Worm (Caenorhabditis elegans) whole organism, mixed stage, embryonic: ENCODE results near the gene str-171.

Experiments
- M03D4.4 ChIP-seq: sonication (generic microtip); optimal IDR thresholded peaks from 2 replicates; lab custom pipeline; 2017; ENCODE audit warnings: mild to moderate bottlenecking, missing genetic modification characterization, missing compliant biosample characterization
- bed-3 ChIP-seq: fragments of 200-800 bp; sonication (Bioruptor generic); optimal IDR thresholded peaks from 3 replicates; lab custom pipeline; 2018; ENCODE audit warnings: mild to moderate bottlenecking, missing genetic modification characterization, moderate library complexity, missing compliant biosample characterization
- blmp-1 ChIP-seq: fragments of 150-350 bp; optimal IDR thresholded peaks from 2 replicates; lab custom pipeline; 2014; ENCODE audit warnings: missing biosample characterization, missing genetic modification characterization
- ceh-39 ChIP-seq: fragments of 150-350 bp; optimal IDR thresholded peaks from 2 replicates; lab custom pipeline; 2014; ENCODE audit warnings: missing biosample characterization, missing genetic modification characterization
- ceh-43 ChIP-seq: fragments of 200-800 bp; sonication (Bioruptor generic); optimal IDR thresholded peaks from 2 replicates; lab custom pipeline; 2018; ENCODE audit warnings: mild to moderate bottlenecking, missing genetic modification characterization, moderate library complexity, missing compliant biosample characterization
- ceh-83 ChIP-seq: fragments of 200-800 bp; sonication (Bioruptor generic); optimal IDR thresholded peaks from 2 replicates; lab custom pipeline; 2018; ENCODE audit warnings: mild to moderate bottlenecking, missing genetic modification characterization, missing compliant biosample characterization
- ces-1 ChIP-seq: fragments of 150-350 bp; optimal IDR thresholded peaks from 2 replicates; lab custom pipeline; 2014; ENCODE audit warnings: missing biosample characterization, missing genetic modification reagents, missing genetic modification characterization
- cnd-1 ChIP-seq: fragments of 200-800 bp; sonication (Bioruptor generic); optimal IDR thresholded peaks from 2 replicates; lab custom pipeline; 2018; ENCODE audit warnings: mild to moderate bottlenecking, missing genetic modification characterization, missing compliant biosample characterization
- drap-1 ChIP-seq: fragments of 200-800 bp; sonication (Bioruptor generic); optimal IDR thresholded peaks from 3 replicates; lab custom pipeline; 2018; ENCODE audit warnings: mild to moderate bottlenecking, missing genetic modification characterization, missing compliant biosample characterization
- elt-1 ChIP-seq: sonication (generic microtip); optimal IDR thresholded peaks from 2 replicates; lab custom pipeline; 2017; ENCODE audit warnings: missing genetic modification characterization, mild to moderate bottlenecking, missing compliant biosample characterization, antibody characterized with exemption, moderate library complexity, borderline replicate concordance; ENCODE audit not compliant: insufficient read depth
- elt-3 ChIP-seq: fragments of 150-350 bp; optimal IDR thresholded peaks from 2 replicates; lab custom pipeline; 2014; ENCODE audit warnings: missing biosample characterization, missing genetic modification characterization
- flh-1 ChIP-seq: fragments of 200-800 bp; sonication (Bioruptor generic); optimal IDR thresholded peaks from 2 replicates; lab custom pipeline; 2018; ENCODE audit warnings: mild to moderate bottlenecking, missing genetic modification characterization, moderate library complexity, missing compliant biosample characterization
- ham-2 ChIP-seq: fragments of 200-800 bp; sonication (Bioruptor generic); optimal IDR thresholded peaks from 2 replicates; lab custom pipeline; 2018; ENCODE audit warnings: mild to moderate bottlenecking, missing genetic modification characterization, missing compliant biosample characterization
- hlh-1 ChIP-seq: fragments of 150-350 bp; optimal IDR thresholded peaks from 2 replicates; lab custom pipeline; 2014; ENCODE audit warnings: missing biosample characterization, missing genetic modification reagents, missing genetic modification characterization
- lin-13 ChIP-seq: fragments of 150-350 bp; optimal IDR thresholded peaks from 2 replicates; lab custom pipeline; 2014; ENCODE audit warnings: missing biosample characterization, missing genetic modification characterization
- lin-32 ChIP-seq: fragments of 200-800 bp; sonication (Bioruptor generic); optimal IDR thresholded peaks from 2 replicates; lab custom pipeline; 2018; ENCODE audit warnings: mild to moderate bottlenecking, missing genetic modification characterization, missing compliant biosample characterization
- lsy-2 ChIP-seq: fragments of 150-350 bp; optimal IDR thresholded peaks from 2 replicates; lab custom pipeline; 2014; ENCODE audit warnings: missing biosample characterization, missing genetic modification characterization
- mab-5 ChIP-seq: fragments of 150-350 bp; optimal IDR thresholded peaks from 2 replicates; lab custom pipeline; 2014; ENCODE audit warnings: missing biosample characterization, missing genetic modification characterization
- mep-1 ChIP-seq: fragments of 150-350 bp; optimal IDR thresholded peaks from 2 replicates; lab custom pipeline; 2017; ENCODE audit warnings: missing biosample characterization, missing genetic modification reagents, missing genetic modification characterization, inconsistent platforms
- mls-2 ChIP-seq: sonication (generic microtip); optimal IDR thresholded peaks from 2 replicates; lab custom pipeline; 2016; ENCODE audit warnings: mild to moderate bottlenecking, missing genetic modification characterization, moderate library complexity, missing compliant biosample characterization
- nhr-12 ChIP-seq: fragments of 150-350 bp; optimal IDR thresholded peaks from 2 replicates; lab custom pipeline; 2014; ENCODE audit warnings: missing biosample characterization, missing genetic modification characterization
- nhr-2 ChIP-seq: fragments of 150-350 bp; optimal IDR thresholded peaks from 2 replicates; lab custom pipeline; 2014; ENCODE audit warnings: missing biosample characterization, missing genetic modification characterization
- nhr-237 ChIP-seq: fragments of 150-350 bp; optimal IDR thresholded peaks from 2 replicates; lab custom pipeline; 2014; ENCODE audit warnings: missing biosample characterization, missing genetic modification characterization
- nhr-28 ChIP-seq: fragments of 150-350 bp; optimal IDR thresholded peaks from 2 replicates; lab custom pipeline; 2014; ENCODE audit warnings: missing biosample characterization, missing genetic modification characterization
- nhr-76 ChIP-seq: sonication (generic microtip); optimal IDR thresholded peaks from 2 replicates; lab custom pipeline; 2017; ENCODE audit warnings: missing biosample characterization, missing genetic modification characterization
- pha-4 ChIP-seq: fragments of 150-350 bp; optimal IDR thresholded peaks from 2 replicates; lab custom pipeline; 2018; ENCODE audit warnings: missing biosample characterization, missing genetic modification reagents, missing genetic modification characterization
- sem-2 ChIP-seq: fragments of 200-800 bp; sonication (Bioruptor generic); optimal IDR thresholded peaks from 2 replicates; lab custom pipeline; 2018; ENCODE audit warnings: mild to moderate bottlenecking, missing genetic modification characterization, missing compliant biosample characterization
- snpc-4 ChIP-seq: fragments of 150-350 bp; optimal IDR thresholded peaks from 2 replicates; lab custom pipeline; 2014; ENCODE audit warnings: missing biosample characterization, missing genetic modification characterization
- sptf-1 ChIP-seq: sonication (generic microtip); optimal IDR thresholded peaks from 2 replicates; lab custom pipeline; 2017; ENCODE audit warnings: mild to moderate bottlenecking, missing genetic modification characterization, moderate library complexity, missing compliant biosample characterization
- tbx-8 ChIP-seq: fragments of 200-800 bp; sonication (Bioruptor generic); optimal IDR thresholded peaks from 2 replicates; lab custom pipeline; 2018; ENCODE audit warnings: mild to moderate bottlenecking, missing genetic modification characterization, moderate library complexity, missing compliant biosample characterization
- unc-120 ChIP-seq: sonication (generic microtip); optimal IDR thresholded peaks from 2 replicates; lab custom pipeline; 2017; ENCODE audit warnings: missing genetic modification characterization, missing compliant biosample characterization; ENCODE audit not compliant: poor library complexity, severe bottlenecking
- unc-39 ChIP-seq: fragments of 150-350 bp; optimal IDR thresholded peaks from 2 replicates; lab custom pipeline; 2014; ENCODE audit warnings: missing biosample characterization, missing genetic modification characterization
- unc-62 ChIP-seq: fragments of 150-350 bp; optimal IDR thresholded peaks from 2 replicates; lab custom pipeline; 2014; ENCODE audit warnings: missing biosample characterization, missing genetic modification reagents, missing genetic modification characterization
- zip-8 ChIP-seq: fragments of 150-350 bp; optimal IDR thresholded peaks from 2 replicates; lab custom pipeline; 2014; ENCODE audit warnings: missing biosample characterization, missing genetic modification characterization
- ztf-11 ChIP-seq: fragments of 150-350 bp; optimal IDR thresholded peaks from 2 replicates; lab custom pipeline; 2014; ENCODE audit warnings: missing biosample characterization, missing genetic modification characterization

str-171 gene

DNA sequence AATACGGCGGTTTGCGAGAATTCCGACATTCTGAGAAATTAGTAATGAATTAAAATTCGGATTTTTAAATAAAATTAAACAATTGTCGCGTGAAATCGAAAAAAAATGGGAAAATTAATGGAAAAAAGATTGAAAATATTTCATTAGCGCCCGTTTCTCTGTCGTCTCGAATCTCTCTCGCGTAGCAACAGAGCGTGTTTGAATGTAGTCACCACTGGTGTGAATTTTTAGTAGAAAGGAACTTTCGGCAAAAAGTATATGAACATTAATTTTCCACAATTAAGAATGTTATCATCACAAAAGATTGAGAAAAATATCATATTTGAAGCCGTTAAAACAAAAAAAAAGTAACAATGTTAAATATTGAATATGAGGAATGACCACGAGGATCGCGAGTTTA, 4.4 kb upstream of the str-171 start, which contains the start of gene aipl-1:
Gene aipl-1 (minus strand): TSS at position 30 of the 400 bp plus-strand sequence.
- TF ChIP-seq mab-5 (tag; lab: Kevin White, UChicago) (no peak), ceh-43 (GFP tag; lab: Kevin White, UChicago) (no peak), elt-3 (tag; lab: Kevin White, UChicago) (no peak), ztf-11 (tag; lab: Kevin White, UChicago) (no peak), elt-1 (no peak), sem-2 (GFP tag; lab: Kevin White, UChicago) (no peak), ceh-83 (no peak), nhr-76 (tag; lab: Kevin White, UChicago) (no peak), hlh-1 (tag; lab: Kevin White, UChicago) (peak; percentile 27), nhr-2 (tag; lab: Kevin White, UChicago) (no peak), cnd-1 (tag; lab: Kevin White, UChicago) (no peak), flh-1 (GFP tag; lab: Kevin White, UChicago) (no peak), nhr-12 (tag; lab: Kevin White, UChicago) (no peak), mep-1 (tag; lab: Kevin White, UChicago) (peak; percentile 80), bed-3 (no peak), ces-1 (GFP tag; lab: Kevin White, UChicago) (peak; percentile 83), blmp-1 (tag; lab: Kevin White, UChicago) (no peak), mls-2 (no peak), tbx-8 (GFP tag; lab: Kevin White, UChicago) (no peak), unc-39 (tag; lab: Kevin White, UChicago) (no peak), snpc-4 (tag; lab: Kevin White, UChicago) (no peak), nhr-237 (tag; lab: Kevin White, UChicago) (peak; percentile 62), lin-13 (tag; lab: Kevin White, UChicago) (peak; percentile 21), nhr-28 (tag; lab: Kevin White, UChicago) (no peak), unc-120 (tag; lab: Kevin White, UChicago) (no peak), zip-8 (tag; lab: Kevin White, UChicago) (no peak), drap-1 (GFP tag; lab: Kevin White, UChicago) (no peak), sptf-1 (tag; lab: Kevin White, UChicago) (peak; percentile 2), lsy-2 (tag; lab: Kevin White, UChicago) (peak; percentile 71), lin-32 (GFP tag; lab: Kevin White, UChicago) (no peak), pha-4 (peak; percentile 46), ham-2 (GFP tag; lab: Kevin White, UChicago) (no peak), M03D4.4 (tag; lab: Kevin White, UChicago) (no peak), ceh-39 (tag; lab: Kevin White, UChicago) (peak; percentile 21), unc-62 (GFP tag; lab: Kevin White, UChicago) (no peak)

ce11 chrV:15133812-15134211, 1.5 kb upstream of the str-171 start:
- TF ChIP-seq snpc-4 (tag; lab: Kevin White, UChicago) (no peak), pha-4 (no peak), mls-2 (no peak), ceh-43 (GFP tag; lab: Kevin White, UChicago) (no peak), drap-1 (GFP tag; lab: Kevin White, UChicago) (no peak)

DNA sequence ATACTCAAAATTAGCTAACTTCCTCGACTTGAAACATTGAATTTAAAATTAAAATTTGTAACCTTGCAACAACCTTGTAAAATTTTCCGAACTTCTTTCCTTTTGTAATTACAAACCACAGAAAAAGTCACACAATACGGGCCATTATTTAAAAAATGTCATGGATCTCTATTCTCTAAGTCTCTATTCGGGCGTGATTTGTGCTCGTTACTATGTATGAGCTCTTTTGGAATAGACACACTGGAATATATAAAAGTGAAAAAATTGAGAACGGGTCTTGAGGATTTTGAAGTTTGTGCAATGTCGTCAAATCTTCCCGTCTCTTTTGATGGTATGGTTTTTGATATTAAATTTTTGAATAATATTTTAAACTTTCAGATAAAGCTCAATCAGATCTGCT, 4.4 kb downstream of the str-171 start, which contains the start of gene srr-7:
Gene srr-7 (plus strand): TSS at position 301 of the 400 bp plus-strand sequence.
- TF ChIP-seq bed-3 (no peak), blmp-1 (tag; lab: Kevin White, UChicago) (no peak), drap-1 (GFP tag; lab: Kevin White, UChicago) (no peak), tbx-8 (GFP tag; lab: Kevin White, UChicago) (no peak)

DNA sequence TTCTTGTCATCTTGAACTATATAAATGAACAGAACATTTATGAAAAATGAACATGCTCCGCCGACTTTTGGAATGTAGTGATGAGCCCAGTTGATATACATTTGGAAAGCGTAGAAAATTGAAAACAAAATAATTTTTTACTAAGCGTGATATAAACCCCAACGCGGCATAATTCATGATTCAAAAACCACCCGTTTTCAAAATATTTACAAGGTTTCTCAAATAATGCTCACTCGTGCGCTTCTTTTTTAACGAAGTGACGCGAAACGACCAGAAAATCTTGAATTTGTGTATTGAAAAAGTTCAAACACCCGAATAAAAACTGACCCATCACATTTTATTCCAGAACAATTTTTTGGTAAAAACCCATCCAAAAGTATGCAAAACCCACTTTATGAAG, 4.9 kb downstream of the str-171 start, which contains the start of gene srj-27:
Gene srj-27 (minus strand): TSS at position 101 of the 400 bp plus-strand sequence.
- TF ChIP-seq snpc-4 (tag; lab: Kevin White, UChicago) (no peak), elt-1 (no peak), nhr-76 (tag; lab: Kevin White, UChicago) (no peak), mls-2 (no peak), nhr-12 (tag; lab: Kevin White, UChicago) (no peak), ceh-83 (no peak), nhr-237 (tag; lab: Kevin White, UChicago) (no peak), ham-2 (GFP tag; lab: Kevin White, UChicago) (no peak), pha-4 (no peak), ztf-11 (tag; lab: Kevin White, UChicago) (no peak), mep-1 (tag; lab: Kevin White, UChicago) (no peak), bed-3 (no peak), nhr-28 (tag; lab: Kevin White, UChicago) (no peak)
